Comparison of ENCODE assay signal across 1 worm cellular context in the genomic region with DNA sequence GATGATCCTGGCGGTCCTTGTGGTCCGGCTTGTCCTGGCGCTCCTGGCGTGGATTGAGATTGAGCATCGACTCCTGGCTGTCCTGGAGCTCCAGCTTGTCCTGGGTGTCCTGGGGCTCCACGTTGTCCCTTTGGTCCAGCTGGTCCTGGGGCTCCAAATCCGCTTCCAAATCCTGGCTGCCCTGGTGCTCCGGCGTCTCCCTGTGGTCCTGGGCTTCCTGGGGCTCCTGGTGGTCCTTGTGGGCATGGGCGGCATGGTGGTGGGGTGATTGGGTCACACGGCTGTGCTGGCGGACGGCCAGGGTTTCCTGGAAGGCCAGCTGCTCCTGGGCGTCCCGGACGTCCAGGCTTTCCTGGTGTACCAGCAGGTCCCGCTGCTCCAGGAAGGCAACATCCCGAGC.
TF ChIP-seq lines count a peak whose summit lies in the region.

No protein-coding gene starts in this region.

TF ChIP-seq in whole organism, L4 larva, 104 proteins besides CTCF, POLR2A, EP300 and RAD21 (continued from another document):
- TF ChIP-seq sdz-12 (GFP tag; optimal IDR thresholded peaks at IDR 0.05; lab: Kevin White, UChicago) (no peak), unc-62 (GFP tag; optimal IDR thresholded peaks at IDR 0.05 in 1 of 2; lab: Kevin White, UChicago) (no peak), unc-62 (tag; optimal IDR thresholded peaks at IDR 0.05; lab: Kevin White, UChicago) (no peak), jun-1 (tag; optimal IDR thresholded peaks at IDR 0.05; lab: Kevin White, UChicago) (no peak), ceh-82 (tag; optimal IDR thresholded peaks at IDR 0.05; lab: Kevin White, UChicago) (no peak), dmd-8 (GFP tag; IDR thresholded peaks at IDR 0.05; lab: Robert Waterston, UW) (no peak), daf-16 (GFP tag; optimal IDR thresholded peaks at IDR 0.05; lab: Kevin White, UChicago) (no peak), daf-16 (tag; optimal IDR thresholded peaks at IDR 0.05; lab: Kevin White, UChicago) (no peak), daf-19 (GFP tag; conservative IDR thresholded peaks at IDR 0.05; lab: Robert Waterston, UW) (no peak), ceh-20 (GFP tag; IDR thresholded peaks at IDR 0.05; lab: Robert Waterston, UW) (0 out of 2 replicates have a peak, but pooled peaks have one; percentile 42), mdt-29 (GFP tag; IDR thresholded peaks at IDR 0.05; lab: Robert Waterston, UW) (no peak), dmd-9 (GFP tag; IDR thresholded peaks at IDR 0.05; lab: Robert Waterston, UW) (no peak), vab-7 (GFP tag; IDR thresholded peaks at IDR 0.05; lab: Robert Waterston, UW) (no peak), ZK337.2 (GFP tag; IDR thresholded peaks at IDR 0.05; lab: Robert Waterston, UW) (no peak), mes-2 (tag; optimal IDR thresholded peaks at IDR 0.05; lab: Kevin White, UChicago; ENCODE audit: poor library complexity, severe bottlenecking) (peak; percentile 19), spr-1 (tag; optimal IDR thresholded peaks at IDR 0.05; lab: Kevin White, UChicago) (no peak), mep-1 (tag; optimal IDR thresholded peaks at IDR 0.05; lab: Kevin White, UChicago) (no peak), madf-9 (GFP tag; conservative IDR thresholded peaks at IDR 0.05; lab: Robert Waterston, UW) (no peak), daf-12 (tag; optimal IDR thresholded peaks at IDR 0.05; lab: Kevin White, UChicago) (no peak), tra-1 (GFP tag; IDR thresholded peaks at IDR 0.05; lab: Robert Waterston, UW) (no peak), ctbp-1 (GFP tag; IDR thresholded peaks at IDR 0.05; lab: Robert Waterston, UW) (no peak), ZK546.5 (tag; optimal IDR thresholded peaks at IDR 0.05; lab: Kevin White, UChicago) (no peak), T20F7.1 (GFP tag; optimal IDR thresholded peaks at IDR 0.05; lab: Kevin White, UChicago) (no peak), aha-1 (tag; lab: Kevin White, UChicago) (peak; percentile 21), nhr-111 (GFP tag; optimal IDR thresholded peaks at IDR 0.05; lab: Kevin White, UChicago) (no peak), egl-43 (GFP tag; IDR thresholded peaks at IDR 0.05; lab: Robert Waterston, UW) (no peak), tag-97 (GFP tag; IDR thresholded peaks at IDR 0.05; lab: Robert Waterston, UW) (no peak), lin-29 (GFP tag; IDR thresholded peaks at IDR 0.05; lab: Robert Waterston, UW) (no peak), lir-3 (tag; optimal IDR thresholded peaks at IDR 0.05; lab: Kevin White, UChicago) (no peak), ceh-28 (tag; optimal IDR thresholded peaks at IDR 0.05; lab: Kevin White, UChicago) (no peak)
TF ChIP-seq in whole organism, L4 larva: peak in this region for 6.
